Worm (Caenorhabditis elegans): Measurements from ENCODE around the gene Y37D8A.16.

- TF ChIP-seq elt-1 (tag; optimal IDR thresholded peaks at IDR 0.05) (no peak), ztf-4 (tag; optimal IDR thresholded peaks at IDR 0.05) (no peak), pha-4 (tag; optimal IDR thresholded peaks at IDR 0.05) (peak; percentile 28), nhr-237 (tag; optimal IDR thresholded peaks at IDR 0.05) (no peak), ama-1 (optimal IDR thresholded peaks at IDR 0.05) (no peak), nhr-76 (tag; optimal IDR thresholded peaks at IDR 0.05) (no peak), skn-1 (tag; optimal IDR thresholded peaks at IDR 0.05) (no peak)
These were observed 49.1 kb upstream of the Y37D8A.16 start for ce11 chrIII:12967437-12968043.
